Worm (Caenorhabditis elegans) whole organism, L3 larva: Measurements from ENCODE around the gene Y47D3A.1.

Experiments used
- R02D3.7 ChIP-seq: fragments of 150-350 bp; optimal IDR thresholded peaks from 2 replicates; lab custom pipeline; 2014; ENCODE audit warnings: missing biosample characterization, missing genetic modification characterization
- ZK546.5 ChIP-seq: sonication (generic microtip); optimal IDR thresholded peaks from 2 replicates; lab custom pipeline; 2017; ENCODE audit warnings: missing biosample characterization, missing genetic modification characterization
- ama-1 ChIP-seq: fragments of 150-350 bp; optimal IDR thresholded peaks from 2 replicates; lab custom pipeline; 2018
- ceh-28 ChIP-seq: fragments of 150-350 bp; optimal IDR thresholded peaks from 2 replicates; lab custom pipeline; 2014; ENCODE audit warnings: missing biosample characterization, missing genetic modification reagents, missing genetic modification characterization
- ceh-82 ChIP-seq: fragments of 150-350 bp; optimal IDR thresholded peaks from 2 replicates; lab custom pipeline; 2014; ENCODE audit warnings: missing biosample characterization, missing genetic modification characterization
- daf-12 ChIP-seq: fragments of 150-350 bp; optimal IDR thresholded peaks from 2 replicates; lab custom pipeline; 2014; ENCODE audit warnings: missing biosample characterization, missing genetic modification reagents, missing genetic modification characterization
- egl-27 ChIP-seq: sonication (generic microtip); optimal IDR thresholded peaks from 4 replicates; lab custom pipeline; 2017; ENCODE audit warnings: missing biosample characterization, missing genetic modification reagents, missing genetic modification characterization
- egl-5 ChIP-seq: fragments of 150-350 bp; optimal IDR thresholded peaks from 2 replicates; lab custom pipeline; 2017; ENCODE audit warnings: missing biosample characterization, missing genetic modification reagents, missing genetic modification characterization, inconsistent platforms
- elt-1 ChIP-seq: fragments of 150-350 bp; optimal IDR thresholded peaks from 2 replicates; lab custom pipeline; 2014; ENCODE audit warnings: missing biosample characterization, missing genetic modification characterization
- elt-2 ChIP-seq: sonication (generic microtip); optimal IDR thresholded peaks from 2 replicates; lab custom pipeline; 2016; ENCODE audit warnings: missing genetic modification reagents, mild to moderate bottlenecking, missing genetic modification characterization, missing compliant biosample characterization
- eor-1 ChIP-seq, 2 experiments: fragments of 150-350 bp; optimal IDR thresholded peaks; 2 replicates each; lab custom pipeline; 2014 to 2018; ENCODE audit warnings: missing biosample characterization in 2 of 2, missing genetic modification characterization in 2 of 2
- fkh-10 ChIP-seq: sonication (generic microtip); optimal IDR thresholded peaks from 2 replicates; lab custom pipeline; 2017; ENCODE audit warnings: missing biosample characterization, missing genetic modification reagents, missing genetic modification characterization
- fos-1 ChIP-seq: fragments of 150-350 bp; optimal IDR thresholded peaks from 2 replicates; lab custom pipeline; 2014; ENCODE audit warnings: missing biosample characterization, missing genetic modification characterization
- hmg-11 ChIP-seq: sonication (generic microtip); optimal IDR thresholded peaks from 2 replicates; lab custom pipeline; 2016; ENCODE audit warnings: missing genetic modification characterization, missing compliant biosample characterization
- jun-1 ChIP-seq: fragments of 150-350 bp; optimal IDR thresholded peaks from 2 replicates; lab custom pipeline; 2014; ENCODE audit warnings: missing biosample characterization, missing genetic modification reagents, missing genetic modification characterization
- lin-15B ChIP-seq: fragments of 150-350 bp; optimal IDR thresholded peaks from 2 replicates; lab custom pipeline; 2014; ENCODE audit warnings: missing biosample characterization, missing genetic modification characterization
- mdl-1 ChIP-seq: fragments of 150-350 bp; optimal IDR thresholded peaks from 2 replicates; lab custom pipeline; 2014; ENCODE audit warnings: missing biosample characterization, missing genetic modification characterization
- mml-1 ChIP-seq: fragments of 150-350 bp; sonication (generic microtip); optimal IDR thresholded peaks from 3 replicates; lab custom pipeline; 2014; ENCODE audit warnings: missing biosample characterization, missing genetic modification characterization
- nfya-1 ChIP-seq: sonication (generic microtip); optimal IDR thresholded peaks from 2 replicates; lab custom pipeline; 2017; ENCODE audit warnings: missing genetic modification characterization, mild to moderate bottlenecking, missing compliant biosample characterization, antibody characterized with exemption, moderate library complexity; ENCODE audit not compliant: insufficient read depth
- nhr-23 ChIP-seq: fragments of 150-350 bp; optimal IDR thresholded peaks from 2 replicates; lab custom pipeline; 2014; ENCODE audit warnings: missing biosample characterization, missing genetic modification reagents, missing genetic modification characterization
- nhr-25 ChIP-seq: sonication (generic microtip); optimal IDR thresholded peaks from 2 replicates; lab custom pipeline; 2017; ENCODE audit warnings: missing biosample characterization, missing genetic modification characterization
- nhr-28 ChIP-seq: fragments of 150-350 bp; optimal IDR thresholded peaks from 2 replicates; lab custom pipeline; 2014; ENCODE audit warnings: missing biosample characterization, missing genetic modification characterization
- nhr-43 ChIP-seq: sonication (generic microtip); optimal IDR thresholded peaks from 2 replicates; lab custom pipeline; 2016; ENCODE audit warnings: mild to moderate bottlenecking, missing genetic modification characterization, missing compliant biosample characterization; ENCODE audit not compliant: poor library complexity, severe bottlenecking
- nhr-76 ChIP-seq: fragments of 150-350 bp; sonication (generic microtip); optimal IDR thresholded peaks from 5 replicates; lab custom pipeline; 2014; ENCODE audit warnings: missing biosample characterization, missing genetic modification characterization
- pha-4 ChIP-seq: fragments of 150-350 bp; optimal IDR thresholded peaks from 2 replicates; lab custom pipeline; 2014; ENCODE audit warnings: missing biosample characterization, missing genetic modification reagents, missing genetic modification characterization
- pqm-1 ChIP-seq: fragments of 150-350 bp; optimal IDR thresholded peaks from 2 replicates; lab custom pipeline; 2017; ENCODE audit warnings: missing biosample characterization, missing genetic modification characterization, inconsistent platforms
- sea-2 ChIP-seq: fragments of 150-350 bp; sonication (generic microtip); optimal IDR thresholded peaks from 4 replicates; lab custom pipeline; 2014; ENCODE audit warnings: missing biosample characterization, missing genetic modification reagents, missing genetic modification characterization
- skn-1 ChIP-seq: fragments of 150-350 bp; optimal IDR thresholded peaks from 2 replicates; lab custom pipeline; 2014; ENCODE audit warnings: missing biosample characterization, missing genetic modification characterization
- snpc-4 ChIP-seq: fragments of 150-350 bp; optimal IDR thresholded peaks from 2 replicates; lab custom pipeline; 2014; ENCODE audit warnings: missing biosample characterization, missing genetic modification characterization
- tbx-2 ChIP-seq: sonication (generic microtip); optimal IDR thresholded peaks from 2 replicates; lab custom pipeline; 2016; ENCODE audit warnings: mild to moderate bottlenecking, missing genetic modification characterization, missing compliant biosample characterization
- unc-39 ChIP-seq: sonication (generic microtip); optimal IDR thresholded peaks from 4 replicates; lab custom pipeline; 2017; ENCODE audit warnings: missing biosample characterization, missing genetic modification characterization
- unc-62 ChIP-seq: fragments of 150-350 bp; sonication (generic microtip); optimal IDR thresholded peaks from 4 replicates; lab custom pipeline; 2014; ENCODE audit warnings: missing biosample characterization, missing genetic modification reagents, missing genetic modification characterization
- zag-1 ChIP-seq: fragments of 150-350 bp; optimal IDR thresholded peaks from 2 replicates; lab custom pipeline; 2014; ENCODE audit warnings: missing biosample characterization, missing genetic modification characterization
- ztf-4 ChIP-seq: fragments of 150-350 bp; optimal IDR thresholded peaks from 2 replicates; lab custom pipeline; 2014; ENCODE audit warnings: missing biosample characterization, missing genetic modification characterization

Gene Y47D3A.1

ce11 chrIII:11119176-11119853 lies 22.3 kb downstream of the Y47D3A.1 start, which contains the start of the genes sup-35 and Y48A6C.4:
Gene sup-35, minus strand, starts transcription at chrIII:11119226.
Gene Y48A6C.4, plus strand, starts transcription at chrIII:11119803.
- TF ChIP-seq nhr-25 (tag; lab: Kevin White, UChicago) = peak; percentile 72
- TF ChIP-seq fkh-10 = peak; percentile 21
- peak; percentile 83 for TF ChIP-seq snpc-4 (tag; lab: Kevin White, UChicago)
- peak; percentile 85 for TF ChIP-seq nfya-1 (tag; lab: Kevin White, UChicago)
- peak; percentile 62 for TF ChIP-seq R02D3.7
- peak; percentile 64 for TF ChIP-seq pqm-1 (tag; lab: Kevin White, UChicago)
- no peak for TF ChIP-seq ceh-82
- TF ChIP-seq ceh-28 (tag; lab: Kevin White, UChicago) = peak; percentile 43
- TF ChIP-seq elt-2 (tag; lab: Kevin White, UChicago) = peak; percentile 56
- TF ChIP-seq egl-5 (tag; lab: Kevin White, UChicago) = peak; percentile 38
- TF ChIP-seq skn-1 = peak; percentile 17
- peak; percentile 64 for TF ChIP-seq nhr-43
- TF ChIP-seq eor-1 (tag; optimal IDR thresholded peaks at IDR 0.05; lab: Kevin White, UChicago) = no peak
- peak; percentile 15 for TF ChIP-seq jun-1 (tag; lab: Kevin White, UChicago)
- TF ChIP-seq egl-27 (tag; lab: Kevin White, UChicago) = no peak
- peak; percentile 74 for TF ChIP-seq hmg-11 (tag; lab: Kevin White, UChicago)
- TF ChIP-seq lin-15B (tag; lab: Kevin White, UChicago) = peak; percentile 96
- TF ChIP-seq nhr-23 = peak; percentile 68
- peak; percentile 81 for TF ChIP-seq pha-4 (tag; lab: Kevin White, UChicago)
- TF ChIP-seq mml-1 (tag; lab: Kevin White, UChicago) = no peak

ce11 chrIII:11118107-11118506 lies 23.5 kb downstream of the Y47D3A.1 start:
- TF ChIP-seq snpc-4 (tag; lab: Kevin White, UChicago) = peak; percentile 2

ce11 chrIII:11115956-11116355 lies 25.7 kb downstream of the Y47D3A.1 start:
- TF ChIP-seq snpc-4 (tag; lab: Kevin White, UChicago) = no peak

- no peak for TF ChIP-seq unc-62 (GFP tag; lab: Kevin White, UChicago)
- no peak for TF ChIP-seq fos-1
- TF ChIP-seq sea-2 (GFP tag; lab: Kevin White, UChicago) = no peak
- no peak for TF ChIP-seq elt-1 (tag; lab: Kevin White, UChicago)
- TF ChIP-seq nhr-43 = no peak
- no peak for TF ChIP-seq nhr-25 (tag; lab: Kevin White, UChicago)
- TF ChIP-seq hmg-11 (tag; lab: Kevin White, UChicago) = no peak
- TF ChIP-seq skn-1 = no peak
- no peak for TF ChIP-seq unc-39 (tag; lab: Kevin White, UChicago)
- TF ChIP-seq mdl-1 (tag; lab: Kevin White, UChicago) = no peak
- TF ChIP-seq ama-1 (lab: Kevin White, UChicago) = no peak
- TF ChIP-seq egl-27 (tag; lab: Kevin White, UChicago) = no peak
- no peak for TF ChIP-seq nhr-76 (tag; lab: Kevin White, UChicago)
- no peak for TF ChIP-seq mml-1 (tag; lab: Kevin White, UChicago)
- no peak for TF ChIP-seq ceh-82
- TF ChIP-seq daf-12 (tag; lab: Kevin White, UChicago) = no peak
- no peak for TF ChIP-seq elt-2 (tag; lab: Kevin White, UChicago)
- no peak for TF ChIP-seq tbx-2
Measured at ce11 chrIII:11113845-11114244, 27.8 kb downstream of the Y47D3A.1 start.

- TF ChIP-seq R02D3.7 (no peak), pha-4 (tag; lab: Kevin White, UChicago) (peak; percentile 13), nfya-1 (tag; lab: Kevin White, UChicago) (peak; percentile 17), nhr-76 (tag; lab: Kevin White, UChicago) (no peak), nhr-23 (no peak), zag-1 (tag; lab: Kevin White, UChicago) (no peak), ZK546.5 (tag; lab: Kevin White, UChicago) (no peak), nhr-43 (peak; percentile 53), elt-2 (tag; lab: Kevin White, UChicago) (peak; percentile 24), nhr-28 (tag; lab: Kevin White, UChicago) (no peak), ztf-4 (tag; lab: Kevin White, UChicago) (no peak), fkh-10 (no peak), pqm-1 (tag; lab: Kevin White, UChicago) (no peak), unc-62 (GFP tag; lab: Kevin White, UChicago) (no peak), skn-1 (no peak), lin-15B (tag; lab: Kevin White, UChicago) (peak; percentile 66), hmg-11 (tag; lab: Kevin White, UChicago) (peak; percentile 10)
Measured at ce11 chrIII:11112718-11113117, 28.9 kb downstream of the Y47D3A.1 start.
